Fruit fly (Drosophila melanogaster): Measurements from ENCODE around the gene KFase.
A peak's percentile ranks its signal among the peaks of the same experiment; 100 is the strongest.

KFase gene

dm6 chr2L:6531985-6532699, 43.6 kb upstream of the KFase start:
- TF ChIP-seq dl (GFP tag; optimal IDR thresholded peaks at IDR 0.05; ENCODE audit: insufficient read depth in 1 of 2, partially characterized antibody in 2 of 2) (no peak), brk (GFP tag; optimal IDR thresholded peaks at IDR 0.05) (no peak), Hnf4 (GFP tag; optimal IDR thresholded peaks at IDR 0.05) (no peak), ey (GFP tag; optimal IDR thresholded peaks at IDR 0.05) (no peak), CG9705 (GFP tag; optimal IDR thresholded peaks at IDR 0.05) (no peak), Mio (GFP tag; optimal IDR thresholded peaks at IDR 0.05) (no peak), OdsH (GFP tag; optimal IDR thresholded peaks at IDR 0.05) (no peak), pan (optimal IDR thresholded peaks at IDR 0.05) (no peak), rgr (GFP tag; optimal IDR thresholded peaks at IDR 0.05) (no peak), Rel (GFP tag; optimal IDR thresholded peaks at IDR 0.05) (no peak), Rel (tag; optimal IDR thresholded peaks at IDR 0.05) (no peak), Vsx2 (GFP tag; optimal IDR thresholded peaks at IDR 0.05; ENCODE audit: partially characterized antibody) (no peak), br (GFP tag; optimal IDR thresholded peaks at IDR 0.05) (no peak), h (GFP tag; optimal IDR thresholded peaks at IDR 0.05) (no peak), Hr83 (GFP tag; optimal IDR thresholded peaks at IDR 0.05; ENCODE audit: poor library complexity, severe bottlenecking) (no peak), jim (GFP tag; optimal IDR thresholded peaks at IDR 0.05) (no peak), Jra (GFP tag; optimal IDR thresholded peaks at IDR 0.05) (no peak), usp (GFP tag; optimal IDR thresholded peaks at IDR 0.05) (no peak)

dm6 chr2L:6530952-6531512, 42.5 kb upstream of the KFase start:
- TF ChIP-seq Vsx2 (GFP tag; optimal IDR thresholded peaks at IDR 0.05; ENCODE audit: partially characterized antibody): no peak
- no peak for TF ChIP-seq Jra (GFP tag; optimal IDR thresholded peaks at IDR 0.05)
- no peak for TF ChIP-seq sage (GFP tag; optimal IDR thresholded peaks at IDR 0.05)
- no peak for TF ChIP-seq fru (GFP tag; optimal IDR thresholded peaks at IDR 0.05)
- TF ChIP-seq N (GFP tag; optimal IDR thresholded peaks at IDR 0.05): no peak
- no peak for TF ChIP-seq h (GFP tag; optimal IDR thresholded peaks at IDR 0.05)
- TF ChIP-seq foxo (GFP tag; optimal IDR thresholded peaks at IDR 0.05): no peak
- TF ChIP-seq Abd-B (GFP tag; optimal IDR thresholded peaks at IDR 0.05): no peak
- no peak for TF ChIP-seq HLH106 (tag; optimal IDR thresholded peaks at IDR 0.05)
- no peak for TF ChIP-seq psq (GFP tag; optimal IDR thresholded peaks at IDR 0.05)
- no peak for TF ChIP-seq Rel (GFP tag; optimal IDR thresholded peaks at IDR 0.05)
- no peak for TF ChIP-seq Rel (tag; optimal IDR thresholded peaks at IDR 0.05)

- TF ChIP-seq h (GFP tag; optimal IDR thresholded peaks at IDR 0.05) (peak; percentile 11), Sp1 (GFP tag; optimal IDR thresholded peaks at IDR 0.05) (no peak), Myc (optimal IDR thresholded peaks at IDR 0.05) (peak; percentile 64), Hr83 (GFP tag; optimal IDR thresholded peaks at IDR 0.05; ENCODE audit: poor library complexity, severe bottlenecking) (peak; percentile 16)
These were observed 38.4 kb upstream of the KFase start for dm6 chr2L:6526996-6527395.

dm6 chr2L:6513948-6514347, 25.4 kb upstream of the KFase start:
- TF ChIP-seq lola (GFP tag; optimal IDR thresholded peaks at IDR 0.05) (no peak), OdsH (GFP tag; optimal IDR thresholded peaks at IDR 0.05) (no peak), h (GFP tag; optimal IDR thresholded peaks at IDR 0.05) (no peak)

- TF ChIP-seq lola (GFP tag; optimal IDR thresholded peaks at IDR 0.05): no peak
- no peak for TF ChIP-seq Abd-B (GFP tag; optimal IDR thresholded peaks at IDR 0.05)
- TF ChIP-seq Dfd (GFP tag; optimal IDR thresholded peaks at IDR 0.05): no peak
- TF ChIP-seq fru (GFP tag; optimal IDR thresholded peaks at IDR 0.05): peak; percentile 9
- no peak for TF ChIP-seq Sp1 (GFP tag; optimal IDR thresholded peaks at IDR 0.05)
These were observed 20.1 kb upstream of the KFase start for dm6 chr2L:6508666-6509065.

- TF ChIP-seq Dfd (GFP tag; optimal IDR thresholded peaks at IDR 0.05): peak; percentile 54
- TF ChIP-seq rgr (GFP tag; optimal IDR thresholded peaks at IDR 0.05): no peak
These were observed 15.1 kb upstream of the KFase start for dm6 chr2L:6503724-6504037.
